Fruit fly (Drosophila melanogaster): ENCODE measurements around the gene CG13727.

- TF ChIP-seq usp (GFP tag; optimal IDR thresholded peaks at IDR 0.05) (no peak), CG8478 (optimal IDR thresholded peaks at IDR 0.05) (no peak)
These were observed 40.9 kb upstream of the CG13727 start for dm6 chr3L:17381990-17382389.
